Fruit fly (Drosophila melanogaster) whole organism, embryonic: ENCODE measurements around the gene CG6149.

Experiments used
- Adf1 ChIP-seq: fragments of 200-800 bp; sonication (Bioruptor generic); IDR thresholded peaks from 2 replicates; pipeline ENCODE4 v1.3.6; 2022; ENCODE audit warnings: missing biosample characterization, missing genetic modification characterization
- BtbVII ChIP-seq: fragments of 200-800 bp; sonication (Bioruptor generic); optimal IDR thresholded peaks from 3 replicates; lab custom pipeline; 2017; ENCODE audit warnings: missing biosample characterization, mild to moderate bottlenecking, missing genetic modification characterization
- CG10959 ChIP-seq: fragments of 200-800 bp; sonication (Bioruptor generic); IDR thresholded peaks from 2 replicates; pipeline ENCODE4 v1.3.6; 2022; ENCODE audit warnings: missing biosample characterization, missing genetic modification characterization
- CG11247 ChIP-seq: fragments of 200-800 bp; sonication (Bioruptor generic); IDR thresholded peaks from 2 replicates; pipeline ENCODE4 v1.3.6; 2022; ENCODE audit warnings: missing biosample characterization, missing genetic modification characterization
- CG15073 ChIP-seq: fragments of 200-800 bp; sonication (Bioruptor generic); optimal IDR thresholded peaks from 2 replicates; lab custom pipeline; 2016; ENCODE audit warnings: missing biosample characterization, missing genetic modification characterization
- CG1647 ChIP-seq: fragments of 200-800 bp; sonication (Bioruptor generic); optimal IDR thresholded peaks from 3 replicates; lab custom pipeline; 2016; ENCODE audit warnings: missing biosample characterization, missing genetic modification characterization
- CG16779 ChIP-seq: fragments of 200-800 bp; sonication (Bioruptor generic); IDR thresholded peaks from 2 replicates; pipeline ENCODE4 v1.3.6; 2022; ENCODE audit warnings: missing biosample characterization, missing genetic modification characterization
- CG17802 ChIP-seq: fragments of 200-800 bp; sonication (Bioruptor generic); optimal IDR thresholded peaks from 2 replicates; lab custom pipeline; 2018; ENCODE audit warnings: missing biosample characterization, mild to moderate bottlenecking, missing genetic modification characterization, moderate library complexity
- CG18262 ChIP-seq: fragments of 200-800 bp; optimal IDR thresholded peaks from 3 replicates; lab custom pipeline; 2019; ENCODE audit warnings: missing biosample characterization, mild to moderate bottlenecking, missing genetic modification characterization, moderate library complexity
- CG2116 ChIP-seq: fragments of 200-800 bp; sonication (Bioruptor generic); optimal IDR thresholded peaks from 3 replicates; lab custom pipeline; 2018; ENCODE audit warnings: missing biosample characterization, mild to moderate bottlenecking, missing genetic modification characterization
- CG30431 ChIP-seq: fragments of 200-800 bp; sonication (Bioruptor generic); optimal IDR thresholded peaks from 2 replicates; lab custom pipeline; 2017; ENCODE audit warnings: missing biosample characterization, missing genetic modification characterization
- CG3726 ChIP-seq: fragments of 200-800 bp; sonication (Bioruptor generic); IDR thresholded peaks from 3 replicates; pipeline ENCODE4, ENCODE4 v1.3.6; 2022; ENCODE audit warnings: missing biosample characterization, missing genetic modification characterization
- CG3995 ChIP-seq: fragments of 200-800 bp; sonication (Bioruptor generic); optimal IDR thresholded peaks from 3 replicates; lab custom pipeline; 2016; ENCODE audit warnings: missing biosample characterization, missing genetic modification characterization
- CG4360 ChIP-seq: fragments of 200-800 bp; sonication (Bioruptor generic); IDR thresholded peaks from 2 replicates; pipeline ENCODE4 v1.3.6; 2022; ENCODE audit warnings: missing biosample characterization, missing genetic modification characterization
- CG6765 ChIP-seq: fragments of 200-800 bp; sonication (Bioruptor generic); optimal IDR thresholded peaks from 3 replicates; lab custom pipeline; 2017; ENCODE audit warnings: missing biosample characterization, mild to moderate bottlenecking, missing genetic modification characterization
- CG7271 ChIP-seq: fragments of 200-800 bp; sonication (Bioruptor generic); optimal IDR thresholded peaks from 2 replicates; lab custom pipeline; 2018; ENCODE audit warnings: missing biosample characterization, mild to moderate bottlenecking, missing genetic modification characterization, moderate library complexity
- CG7745 ChIP-seq: fragments of 200-800 bp; sonication (Bioruptor generic); optimal IDR thresholded peaks from 2 replicates; lab custom pipeline; 2018; ENCODE audit warnings: missing biosample characterization, mild to moderate bottlenecking, missing genetic modification characterization, moderate library complexity
- CG8924 ChIP-seq: fragments of 200-800 bp; optimal IDR thresholded peaks from 3 replicates; lab custom pipeline; 2019; ENCODE audit warnings: missing biosample characterization, mild to moderate bottlenecking, missing genetic modification characterization, moderate library complexity
- CG8944 ChIP-seq: fragments of 200-800 bp; sonication (Bioruptor generic); optimal IDR thresholded peaks from 3 replicates; lab custom pipeline; 2016; ENCODE audit warnings: missing biosample characterization, missing genetic modification characterization
- CkIIα-i1 ChIP-seq: fragments of 200-800 bp; sonication (Bioruptor generic); IDR thresholded peaks from 2 replicates; pipeline ENCODE4 v1.3.6; 2022; ENCODE audit warnings: missing biosample characterization, missing genetic modification characterization
- D19A ChIP-seq: fragments of 200-800 bp; optimal IDR thresholded peaks from 3 replicates; lab custom pipeline; 2019; ENCODE audit warnings: missing biosample characterization, mild to moderate bottlenecking, missing genetic modification characterization, moderate library complexity
- Dbx ChIP-seq: fragments of 200-800 bp; sonication (Bioruptor generic); IDR thresholded peaks from 3 replicates; pipeline ENCODE4 v1.3.6; 2022; ENCODE audit warnings: missing biosample characterization, missing genetic modification characterization
- Doc3 ChIP-seq: fragments of 200-800 bp; sonication (Bioruptor generic); IDR thresholded peaks from 3 replicates; pipeline ENCODE4 v1.3.6; 2022; ENCODE audit warnings: missing biosample characterization, missing genetic modification characterization; ENCODE audit not compliant: partially characterized antibody
- Dref ChIP-seq: fragments of 200-800 bp; sonication (Bioruptor generic); IDR thresholded peaks from 2 replicates; pipeline ENCODE4 v1.3.6; 2022; ENCODE audit warnings: missing biosample characterization, missing genetic modification characterization
- Fer2 ChIP-seq: fragments of 200-800 bp; sonication (Bioruptor generic); optimal IDR thresholded peaks from 2 replicates; lab custom pipeline; 2018; ENCODE audit warnings: missing biosample characterization, mild to moderate bottlenecking, missing genetic modification characterization, moderate library complexity
- Fer3 ChIP-seq: fragments of 200-800 bp; sonication (Bioruptor generic); optimal IDR thresholded peaks from 2 replicates; lab custom pipeline; 2018; ENCODE audit warnings: missing biosample characterization, mild to moderate bottlenecking, missing genetic modification characterization, moderate library complexity
- Hr78 ChIP-seq, 2 experiments: fragments of 200-800 bp in 1 of 2; fragments of >200 bp in 1 of 2; sonication (Bioruptor generic) in 1 of 2; optimal IDR thresholded peaks; 2 replicates each; lab custom pipeline; 2017 to 2019; ENCODE audit warnings: missing biosample characterization in 2 of 2, missing genetic modification characterization in 2 of 2, mild to moderate bottlenecking in 1 of 2, moderate library complexity in 1 of 2
- NFAT ChIP-seq: fragments of 200-800 bp; sonication (Bioruptor generic); IDR thresholded peaks from 2 replicates; pipeline ENCODE4 v1.3.6; 2022; ENCODE audit warnings: missing biosample characterization, missing genetic modification characterization
- NfI ChIP-seq: fragments of 200-800 bp; sonication (Bioruptor generic); optimal IDR thresholded peaks from 3 replicates; lab custom pipeline; 2018; ENCODE audit warnings: missing biosample characterization, mild to moderate bottlenecking, missing genetic modification characterization, moderate library complexity
- Pdp1 ChIP-seq, 2 experiments: fragments of 200-800 bp; sonication (Bioruptor generic); optimal IDR thresholded peaks; 3 replicates each; lab custom pipeline; 2016; ENCODE audit warnings: missing biosample characterization in 2 of 2, missing genetic modification characterization in 2 of 2, mild to moderate bottlenecking in 1 of 2, moderate library complexity in 1 of 2
- Poxn ChIP-seq: fragments of 200-800 bp; sonication (Bioruptor generic); IDR thresholded peaks from 2 replicates; pipeline ENCODE4 v1.3.6; 2022; ENCODE audit warnings: missing biosample characterization, missing genetic modification characterization
- Ptx1 ChIP-seq: fragments of 200-800 bp; sonication (Bioruptor generic); IDR thresholded peaks from 2 replicates; pipeline ENCODE4 v1.3.6; 2022; ENCODE audit warnings: missing biosample characterization, missing genetic modification characterization
- Sry-β ChIP-seq: fragments of 200-800 bp; sonication (Bioruptor generic); optimal IDR thresholded peaks from 2 replicates; lab custom pipeline; 2018; ENCODE audit warnings: missing biosample characterization, mild to moderate bottlenecking, missing genetic modification characterization, moderate library complexity
- Usf ChIP-seq: fragments of 200-800 bp; sonication (Bioruptor generic); optimal IDR thresholded peaks from 2 replicates; lab custom pipeline; 2017; ENCODE audit warnings: missing genotype, missing biosample characterization, missing genetic modification characterization
- Vsx1 ChIP-seq: fragments of 200-800 bp; sonication (Bioruptor generic); optimal IDR thresholded peaks from 2 replicates; lab custom pipeline; 2017; ENCODE audit warnings: missing biosample characterization, mild to moderate bottlenecking, missing genetic modification characterization, missing genetic modification reagents
- Xrp1 ChIP-seq: fragments of 200-800 bp; sonication (Bioruptor generic); IDR thresholded peaks from 2 replicates; pipeline ENCODE4 v1.3.6; 2022; ENCODE audit warnings: missing biosample characterization, missing genetic modification characterization
- croc ChIP-seq: fragments of 200-800 bp; sonication (Bioruptor generic); conservative IDR thresholded peaks from 3 replicates; pipeline ENCODE4 v1.3.6; 2022; ENCODE audit warnings: missing biosample characterization, missing genetic modification characterization
- dimm ChIP-seq: fragments of 200-800 bp; sonication (Bioruptor generic); IDR thresholded peaks from 2 replicates; pipeline ENCODE4 v1.3.6; 2022; ENCODE audit warnings: missing biosample characterization, missing genetic modification characterization
- gsb ChIP-seq: fragments of 200-800 bp; sonication (Bioruptor generic); IDR thresholded peaks from 2 replicates; pipeline ENCODE4 v1.3.6; 2022; ENCODE audit warnings: missing biosample characterization, missing genetic modification characterization
- hbn ChIP-seq: fragments of 200-800 bp; sonication (Bioruptor generic); IDR thresholded peaks from 2 replicates; pipeline ENCODE4 v1.3.6; 2022; ENCODE audit warnings: missing biosample characterization, missing genetic modification characterization; ENCODE audit not compliant: partially characterized antibody
- inv ChIP-seq: fragments of 200-800 bp; sonication (Bioruptor generic); IDR thresholded peaks from 2 replicates; pipeline ENCODE4 v1.3.6; 2022; ENCODE audit warnings: missing biosample characterization, missing genetic modification characterization; ENCODE audit not compliant: partially characterized antibody
- knrl ChIP-seq: fragments of 200-800 bp; sonication (Bioruptor generic); IDR thresholded peaks from 3 replicates; pipeline ENCODE4 v1.3.6; 2022; ENCODE audit warnings: missing biosample characterization, missing genetic modification characterization; ENCODE audit not compliant: partially characterized antibody
- lbe ChIP-seq: fragments of 200-800 bp; sonication (Bioruptor generic); optimal IDR thresholded peaks from 2 replicates; lab custom pipeline; 2016; ENCODE audit warnings: missing biosample characterization, mild to moderate bottlenecking, missing genetic modification characterization
- oc ChIP-seq: fragments of 200-800 bp; sonication (Bioruptor generic); optimal IDR thresholded peaks from 2 replicates; lab custom pipeline; 2018; ENCODE audit warnings: missing biosample characterization, mild to moderate bottlenecking, missing genetic modification characterization, moderate library complexity
- pzg ChIP-seq: fragments of 200-800 bp; sonication (Bioruptor generic); optimal IDR thresholded peaks from 3 replicates; lab custom pipeline; 2018; ENCODE audit warnings: missing biosample characterization, mild to moderate bottlenecking, missing genetic modification characterization, moderate library complexity
- sim ChIP-seq: fragments of 200-800 bp; sonication (Bioruptor generic); IDR thresholded peaks from 2 replicates; pipeline ENCODE4 v1.3.6; 2022; ENCODE audit warnings: missing biosample characterization, missing genetic modification characterization
- sug ChIP-seq: fragments of 200-800 bp; optimal IDR thresholded peaks from 2 replicates; lab custom pipeline; 2019; ENCODE audit warnings: missing biosample characterization, mild to moderate bottlenecking, missing genetic modification characterization, moderate library complexity
- trh ChIP-seq: fragments of 200-800 bp; sonication (Bioruptor generic); optimal IDR thresholded peaks from 2 replicates; lab custom pipeline; 2016; ENCODE audit warnings: missing biosample characterization, missing genetic modification characterization
- z ChIP-seq: fragments of 200-800 bp; sonication (Bioruptor generic); IDR thresholded peaks from 3 replicates; pipeline ENCODE4 v1.3.6; 2022; ENCODE audit warnings: missing biosample characterization, missing genetic modification characterization

Gene CG6149

dm6 chr3L:11416495-11417272, 18.6 kb downstream of the CG6149 start (continued):
- TF ChIP-seq oc (tag; lab: Kevin White, UChicago) (peak; percentile 87), Doc3 (GFP tag; lab: Robert Waterston, UW) (no peak), BtbVII (GFP tag; lab: Kevin White, UChicago) (peak; percentile 7), Adf1 (GFP tag; lab: Robert Waterston, UW) (no peak), CG8944 (GFP tag; lab: Kevin White, UChicago) (peak; percentile 85), Hr78 (GFP tag; optimal IDR thresholded peaks at IDR 0.05; lab: Kevin White, UChicago) (peak in 1 of 2 experiments; percentile 89), CG7271 (no peak), lbe (no peak), sim (peak; percentile 93), knrl (GFP tag; lab: Robert Waterston, UW) (no peak), trh (GFP tag; lab: Kevin White, UChicago) (peak; percentile 70), Vsx1 (GFP tag; lab: Kevin White, UChicago) (peak; percentile 88), CG6765 (GFP tag; lab: Kevin White, UChicago) (no peak), Usf (GFP tag; lab: Kevin White, UChicago) (peak; percentile 59), pzg (GFP tag; lab: Kevin White, UChicago) (no peak), z (GFP tag; lab: Robert Waterston, UW) (peak; percentile 74; the same call in 2 of the 3 replicates), CG30431 (GFP tag; lab: Kevin White, UChicago) (peak; percentile 81), D19A (no peak), CG1647 (GFP tag; lab: Kevin White, UChicago) (peak; percentile 80), CG4360 (GFP tag; lab: Robert Waterston, UW) (peak; percentile 86), CkIIα-i1 (GFP tag; lab: Robert Waterston, UW) (peak; percentile 59; the same call in 1 of the 2 replicates), CG18262 (tag; lab: Kevin White, UChicago) (no peak), CG17802 (peak; percentile 80), Fer3 (peak; percentile 78), inv (GFP tag; lab: Robert Waterston, UW) (no peak), hbn (no peak), CG7745 (tag; lab: Kevin White, UChicago) (peak; percentile 23), Pdp1 (GFP tag; optimal IDR thresholded peaks at IDR 0.05; lab: Kevin White, UChicago) (peak; percentile 83 to 84), dimm (GFP tag; lab: Robert Waterston, UW) (peak; percentile 87), NFAT (GFP tag; lab: Robert Waterston, UW) (peak; percentile 57), CG10959 (GFP tag; lab: Robert Waterston, UW) (peak; percentile 96), Dref (0 out of 2 replicates have a peak, but pooled peaks have one; percentile 4), Poxn (peak; percentile 21; the same call in 1 of the 2 replicates), CG15073 (GFP tag; lab: Kevin White, UChicago) (peak; percentile 18), CG16779 (GFP tag; lab: Robert Waterston, UW) (0 out of 2 replicates have a peak, but pooled peaks have one; percentile 22), CG3726 (peak; percentile 95), CG3995 (GFP tag; lab: Kevin White, UChicago) (no peak), sug (tag; lab: Kevin White, UChicago) (no peak), Sry-β (no peak), Fer2 (tag; lab: Kevin White, UChicago) (peak; percentile 5), Dbx (GFP tag; lab: Robert Waterston, UW) (peak; percentile 59), CG8924 (tag; lab: Kevin White, UChicago) (no peak), gsb (GFP tag; lab: Robert Waterston, UW) (peak; percentile 62), Ptx1 (GFP tag; lab: Robert Waterston, UW) (peak; percentile 92), croc (GFP tag; lab: Robert Waterston, UW) (peak; percentile 94), NfI (GFP tag; lab: Kevin White, UChicago) (peak; percentile 66), CG2116 (GFP tag; lab: Kevin White, UChicago) (peak; percentile 41), CG11247 (GFP tag; lab: Robert Waterston, UW) (peak; percentile 87), Xrp1 (GFP tag; lab: Robert Waterston, UW) (peak; percentile 95)
